Worm (Caenorhabditis elegans): Measurements from ENCODE around the gene C39F7.5.
"Not testable (repeated sequence)": the region's sequence is repeated elsewhere in the genome, so short reads cannot be mapped to it uniquely, and the experiment has no call there.

DNA sequence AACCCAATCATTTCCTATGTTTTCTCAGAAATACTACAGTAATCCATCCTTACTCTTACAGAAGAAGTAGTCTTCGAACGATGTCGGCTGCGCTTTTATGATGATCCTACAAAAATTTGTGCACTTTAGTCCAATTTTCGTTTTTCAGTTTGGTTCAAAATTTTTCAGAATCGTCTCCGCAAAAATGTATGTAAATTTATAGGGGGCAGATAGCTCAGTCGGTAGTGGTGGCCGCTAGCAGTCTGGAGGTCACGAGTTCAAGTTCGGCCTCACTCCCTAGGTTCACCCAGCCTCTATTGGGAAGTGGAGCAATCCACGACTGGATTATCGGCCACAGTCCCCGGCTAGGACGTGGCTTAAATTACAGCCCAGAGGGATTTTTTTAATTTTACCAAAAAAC is 39.6 kb downstream of the C39F7.5 start:
- TF ChIP-seq chd-7 (tag; optimal IDR thresholded peaks at IDR 0.05); Y53F4B.3 (GFP tag; IDR thresholded peaks at IDR 0.05); ceh-91 (GFP tag; IDR thresholded peaks at IDR 0.05); nhr-179 (tag; optimal IDR thresholded peaks at IDR 0.05): not testable (repeated sequence)
- 0 out of 2 replicates have a peak, but pooled peaks have one; percentile 17 for TF ChIP-seq ekl-4 (GFP tag; IDR thresholded peaks at IDR 0.05)
